Fruit fly (Drosophila melanogaster): ENCODE measurements around the gene Qsox2.

The Qsox2 gene

DNA sequence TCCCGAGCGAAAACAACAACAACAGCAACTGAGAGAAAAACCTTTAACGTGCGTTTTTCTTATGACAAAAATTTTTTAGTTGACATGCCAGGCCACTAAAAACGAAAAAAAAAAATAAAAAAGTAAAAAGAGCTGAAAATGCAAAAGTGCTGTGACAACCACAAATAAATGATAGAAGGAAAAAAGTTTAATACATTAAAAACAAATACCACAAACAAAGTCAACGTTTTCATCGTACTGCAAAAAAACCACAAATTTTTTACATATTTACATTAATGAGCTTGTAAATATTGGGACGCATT, 36.0 kb downstream of the Qsox2 start:
- TF ChIP-seq kay (GFP tag; ENCODE audit: borderline replicate concordance), result peak; percentile 93
- TF ChIP-seq tj (GFP tag; optimal IDR thresholded peaks at IDR 0.05), result peak; percentile 56
- TF ChIP-seq CG12768 (GFP tag; optimal IDR thresholded peaks at IDR 0.05), result no peak

DNA sequence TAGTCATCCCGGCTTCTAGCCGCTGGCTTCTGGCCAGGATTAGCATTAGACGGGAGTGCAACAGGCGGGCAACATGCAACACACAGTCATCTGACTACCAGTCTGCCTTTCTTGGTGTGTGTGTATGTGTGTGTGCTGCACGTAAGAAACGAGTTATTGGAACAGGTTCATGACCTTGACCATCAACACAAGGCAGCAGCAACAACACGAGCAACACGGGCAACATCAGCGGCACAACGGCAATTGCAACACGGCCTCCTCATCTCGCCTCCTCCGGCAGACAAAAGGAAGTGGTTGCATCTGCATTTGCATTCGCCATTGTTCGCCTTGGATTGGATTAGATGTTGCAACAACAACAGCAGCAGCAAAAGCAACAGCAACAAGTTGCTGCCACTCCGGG, 37.8 kb downstream of the Qsox2 start:
- TF ChIP-seq Crg-1 (GFP tag; optimal IDR thresholded peaks at IDR 0.05) (no peak), CG7101 (tag; optimal IDR thresholded peaks at IDR 0.05) (no peak), cic (GFP tag; optimal IDR thresholded peaks at IDR 0.05) (no peak), ovo (GFP tag; optimal IDR thresholded peaks at IDR 0.05) (no peak), cnc (optimal IDR thresholded peaks at IDR 0.05) (no peak), tj (GFP tag; optimal IDR thresholded peaks at IDR 0.05) (no peak), CG14711 (tag; optimal IDR thresholded peaks at IDR 0.05) (no peak), bab1 (GFP tag; optimal IDR thresholded peaks at IDR 0.05) (no peak), CG11617 (GFP tag; optimal IDR thresholded peaks at IDR 0.05) (no peak), CG12768 (GFP tag; optimal IDR thresholded peaks at IDR 0.05) (no peak), kay (GFP tag; ENCODE audit: borderline replicate concordance) (no peak), Hr96 (GFP tag; optimal IDR thresholded peaks at IDR 0.05) (no peak), toe (GFP tag; optimal IDR thresholded peaks at IDR 0.05) (no peak), Mnt (GFP tag; optimal IDR thresholded peaks at IDR 0.05) (no peak)

DNA sequence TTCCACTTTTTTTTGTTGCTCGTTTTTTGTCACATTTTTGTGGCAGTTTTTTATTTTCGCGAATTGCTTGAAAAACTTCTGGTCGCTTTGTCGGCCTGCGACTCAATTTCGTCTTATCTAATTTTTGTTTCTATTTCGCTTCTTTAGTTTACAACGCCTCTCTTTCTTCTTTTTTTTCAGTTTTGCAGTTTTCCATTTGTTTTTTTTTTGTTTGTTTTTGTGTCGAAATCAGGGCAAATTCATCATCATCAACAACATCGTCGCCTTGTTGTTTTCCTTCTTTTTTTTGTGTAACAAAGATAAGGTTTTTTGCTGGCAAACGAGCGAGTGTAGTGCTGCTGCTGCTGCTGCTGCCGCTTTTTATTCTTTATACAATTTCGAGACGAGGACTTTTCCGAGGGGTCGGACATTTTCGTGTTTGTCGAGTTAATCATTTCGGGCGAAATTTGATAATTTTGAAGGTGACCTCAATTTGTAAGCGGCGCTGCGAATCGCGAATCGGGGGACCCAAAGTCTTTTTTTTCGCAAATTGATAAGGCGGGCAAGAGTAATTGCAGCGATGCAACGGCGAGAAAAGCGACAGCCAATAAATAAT, 40.6 kb downstream of the Qsox2 start:
- TF ChIP-seq CG11617 (GFP tag; optimal IDR thresholded peaks at IDR 0.05), result peak; percentile 24
- peak; percentile 22 for TF ChIP-seq CG33017 (tag; optimal IDR thresholded peaks at IDR 0.05)
- peak; percentile 31 for TF ChIP-seq Hr96 (GFP tag; optimal IDR thresholded peaks at IDR 0.05)
- peak; percentile 26 for TF ChIP-seq tj (GFP tag; optimal IDR thresholded peaks at IDR 0.05)
- TF ChIP-seq CG14711 (tag; optimal IDR thresholded peaks at IDR 0.05), result no peak
- peak; percentile 82 for TF ChIP-seq kay (GFP tag; ENCODE audit: borderline replicate concordance)

DNA sequence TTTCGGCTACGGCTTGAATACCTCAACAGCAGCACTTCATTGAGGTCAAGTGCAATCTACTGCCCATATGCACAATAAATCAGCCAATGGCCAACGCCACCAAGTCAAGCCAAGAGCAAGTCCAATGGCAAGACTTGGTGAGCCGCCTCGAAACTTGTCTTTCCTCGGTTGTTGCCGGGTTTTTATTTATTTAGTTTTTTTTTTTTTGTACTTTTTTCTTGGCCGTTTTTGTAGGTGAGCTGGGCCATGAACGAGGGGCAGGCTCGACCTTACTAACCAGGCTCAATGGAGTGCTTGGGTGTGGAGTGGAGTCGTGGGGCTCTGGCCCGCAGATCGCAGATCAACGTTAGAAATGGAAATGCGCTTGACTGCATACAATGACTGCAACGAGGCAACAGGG, 42.8 kb downstream of the Qsox2 start:
- no peak for TF ChIP-seq bab1 (GFP tag; optimal IDR thresholded peaks at IDR 0.05)
- no peak for TF ChIP-seq CG11617 (GFP tag; optimal IDR thresholded peaks at IDR 0.05)
- TF ChIP-seq Mnt (GFP tag; optimal IDR thresholded peaks at IDR 0.05), result no peak

DNA sequence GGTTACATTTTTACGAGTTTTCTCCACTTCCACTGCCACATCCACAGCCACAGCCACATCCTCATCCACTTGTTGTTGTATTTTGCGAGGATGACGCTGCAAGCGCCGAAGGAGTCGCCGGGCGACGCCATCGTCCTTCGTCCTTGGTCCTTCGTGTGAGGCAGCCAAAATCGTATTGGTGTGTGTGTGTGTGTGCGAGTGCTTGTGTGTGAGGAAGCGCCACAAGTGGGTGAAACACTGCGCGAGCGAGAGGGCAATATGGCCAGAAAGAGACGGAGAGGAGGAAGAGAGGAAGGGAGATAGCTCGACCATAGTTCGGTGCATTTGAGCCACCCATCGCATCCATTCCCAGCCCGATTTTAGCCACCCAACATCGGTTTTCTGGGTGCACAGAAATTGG, 50.8 kb downstream of the Qsox2 start:
- TF ChIP-seq CG1620 (GFP tag; optimal IDR thresholded peaks at IDR 0.05), result no peak
- TF ChIP-seq toe (GFP tag; optimal IDR thresholded peaks at IDR 0.05), result no peak
- no peak for TF ChIP-seq Mnt (GFP tag; optimal IDR thresholded peaks at IDR 0.05)
- TF ChIP-seq Clk (GFP tag; optimal IDR thresholded peaks at IDR 0.05), result no peak
- TF ChIP-seq CG33017 (tag; optimal IDR thresholded peaks at IDR 0.05), result no peak
- TF ChIP-seq CG7045 (GFP tag; optimal IDR thresholded peaks at IDR 0.05), result no peak
- TF ChIP-seq Hr96 (GFP tag; optimal IDR thresholded peaks at IDR 0.05), result no peak
- no peak for TF ChIP-seq Crg-1 (GFP tag; optimal IDR thresholded peaks at IDR 0.05)
- no peak for TF ChIP-seq CG14711 (tag; optimal IDR thresholded peaks at IDR 0.05)
- no peak for TF ChIP-seq CG7101 (tag; optimal IDR thresholded peaks at IDR 0.05)
- no peak for TF ChIP-seq pad (GFP tag; optimal IDR thresholded peaks at IDR 0.05)
- TF ChIP-seq CG11617 (GFP tag; optimal IDR thresholded peaks at IDR 0.05), result no peak
- no peak for TF ChIP-seq kay (GFP tag; ENCODE audit: borderline replicate concordance)

Measured in whole organism, adult.